Fruit fly (Drosophila melanogaster) ovary, adult (tissue): ENCODE measurements around the gene CG3652.
A peak's percentile ranks its signal among the peaks of the same experiment; 100 is the strongest.

Source experiments
- CG17801 ChIP-seq: fragments of 200-800 bp; optimal IDR thresholded peaks from 2 replicates; lab custom pipeline; 2019; ENCODE audit warnings: missing biosample characterization, mild to moderate bottlenecking, missing genetic modification characterization, moderate library complexity; ENCODE audit not compliant: partially characterized antibody

CG3652 gene

dm6 chr2L:4386926-4387550, 6.6 kb downstream of the CG3652 start, which contains the start of gene Psf2:
Gene Psf2, minus strand, starts transcription at chr2L:4387356.
- TF ChIP-seq CG17801 = no peak

dm6 chr2L:4385387-4386279, 8.0 kb downstream of the CG3652 start, which contains the start of gene Vps53:
Gene Vps53, minus strand, starts transcription at chr2L:4386062.
- TF ChIP-seq CG17801 = no peak

- TF ChIP-seq CG17801 = no peak
Measured at dm6 chr2L:4382522-4382921, 11.2 kb downstream of the CG3652 start, which contains the start of gene CG17612. Gene CG17612, minus strand, starts transcription at chr2L:4382735.

dm6 chr2L:4378380-4378779, 15.3 kb downstream of the CG3652 start:
- TF ChIP-seq CG17801 = no peak

dm6 chr2L:4377747-4378146, 15.9 kb downstream of the CG3652 start:
- no peak for TF ChIP-seq CG17801

- TF ChIP-seq CG17801 = no peak
Measured at dm6 chr2L:4375035-4376009, 18.4 kb downstream of the CG3652 start.

- no peak for TF ChIP-seq CG17801
Measured at dm6 chr2L:4372802-4373570, 20.7 kb downstream of the CG3652 start.

- TF ChIP-seq CG17801 = peak; percentile 36
Measured at dm6 chr2L:4371516-4372136, 22.1 kb downstream of the CG3652 start.

- no peak for TF ChIP-seq CG17801
Measured at dm6 chr2L:4370592-4370991, 23.1 kb downstream of the CG3652 start.

dm6 chr2L:4370007-4370521, 23.6 kb downstream of the CG3652 start:
- no peak for TF ChIP-seq CG17801

dm6 chr2L:4368553-4369268, 25.0 kb downstream of the CG3652 start:
- no peak for TF ChIP-seq CG17801

- TF ChIP-seq CG17801 = no peak
Measured at dm6 chr2L:4366652-4367051, 27.0 kb downstream of the CG3652 start.

dm6 chr2L:4365792-4366326, 27.8 kb downstream of the CG3652 start:
- TF ChIP-seq CG17801 = no peak

dm6 chr2L:4364914-4365313, 28.8 kb downstream of the CG3652 start:
- no peak for TF ChIP-seq CG17801
